Fruit fly (Drosophila melanogaster) whole organism, wandering third instar larva: ENCODE results near the gene CG14270.

Source experiments
- Abd-B ChIP-seq: fragments of >200 bp; optimal IDR thresholded peaks from 2 replicates; lab custom pipeline; 2017; ENCODE audit warnings: missing biosample characterization, missing genetic modification characterization
- CG32264 ChIP-seq: fragments of 200-800 bp; sonication (Bioruptor generic); optimal IDR thresholded peaks from 2 replicates; lab custom pipeline; 2016; ENCODE audit warnings: missing biosample characterization, missing genetic modification characterization
- CG9705 ChIP-seq: fragments of 200-800 bp; sonication (Bioruptor generic); optimal IDR thresholded peaks from 2 replicates; lab custom pipeline; 2018; ENCODE audit warnings: missing biosample characterization, mild to moderate bottlenecking, missing genetic modification characterization
- CrebA ChIP-seq: fragments of 200-800 bp; sonication (Bioruptor generic); optimal IDR thresholded peaks from 2 replicates; lab custom pipeline; 2016; ENCODE audit warnings: missing biosample characterization, mild to moderate bottlenecking, missing genetic modification characterization, borderline replicate concordance
- Dfd ChIP-seq: fragments of >200 bp; optimal IDR thresholded peaks from 2 replicates; lab custom pipeline; 2017; ENCODE audit warnings: missing biosample characterization, missing genetic modification characterization
- Dif ChIP-seq: fragments of 200-275, 200-300 bp; sonication (Bioruptor generic); optimal IDR thresholded peaks from 2 replicates; lab custom pipeline; 2018; ENCODE audit warnings: missing biosample characterization, missing genetic modification characterization; ENCODE audit not compliant: partially characterized antibody
- GATAd ChIP-seq: sonication (Bioruptor generic); optimal IDR thresholded peaks from 2 replicates; lab custom pipeline; 2016; ENCODE audit warnings: missing biosample characterization, missing genetic modification characterization
- HLH106 ChIP-seq: fragments of 200-800 bp; optimal IDR thresholded peaks from 3 replicates; lab custom pipeline; 2019; ENCODE audit warnings: missing biosample characterization, mild to moderate bottlenecking, missing genetic modification characterization, moderate library complexity
- Hnf4 ChIP-seq: fragments of 200-800 bp; sonication (Bioruptor generic); optimal IDR thresholded peaks from 2 replicates; lab custom pipeline; 2016; ENCODE audit warnings: missing biosample characterization, mild to moderate bottlenecking, missing genetic modification characterization
- Hr78 ChIP-seq: fragments of >200 bp; optimal IDR thresholded peaks from 2 replicates; lab custom pipeline; 2017; ENCODE audit warnings: missing biosample characterization, missing genetic modification characterization
- Hr83 ChIP-seq: fragments of 200-300 bp; sonication (Bioruptor generic); optimal IDR thresholded peaks from 2 replicates; lab custom pipeline; 2016; ENCODE audit warnings: missing biosample characterization, mild to moderate bottlenecking, missing genetic modification characterization, moderate library complexity; ENCODE audit not compliant: poor library complexity, severe bottlenecking
- Jra ChIP-seq: sonication (Bioruptor generic); optimal IDR thresholded peaks from 2 replicates; lab custom pipeline; 2016; ENCODE audit warnings: missing biosample characterization, missing genetic modification characterization
- Mio ChIP-seq: sonication (Bioruptor generic); optimal IDR thresholded peaks from 2 replicates; lab custom pipeline; 2016; ENCODE audit warnings: missing biosample characterization, missing genetic modification characterization
- Myc ChIP-seq: fragments of >200 bp; optimal IDR thresholded peaks from 2 replicates; lab custom pipeline; 2017
- N ChIP-seq: fragments of >200 bp; optimal IDR thresholded peaks from 2 replicates; lab custom pipeline; 2018; ENCODE audit warnings: missing biosample characterization, missing external identifiers, missing genetic modification characterization
- OdsH ChIP-seq: fragments of 200-800 bp; sonication (Bioruptor generic); optimal IDR thresholded peaks from 2 replicates; lab custom pipeline; 2016; ENCODE audit warnings: missing biosample characterization, mild to moderate bottlenecking, missing genetic modification characterization
- Rel ChIP-seq, 2 experiments: fragments of 200-800 bp; sonication (Bioruptor generic) in 1 of 2; optimal IDR thresholded peaks; 2 replicates in 1 of 2; 3 replicates in 1 of 2; lab custom pipeline; 2016 to 2019; ENCODE audit warnings: mild to moderate bottlenecking in 2 of 2, missing biosample characterization in 2 of 2, missing genetic modification characterization in 2 of 2, moderate library complexity in 1 of 2
- Sp1 ChIP-seq: fragments of 200-800 bp; sonication (Bioruptor generic); optimal IDR thresholded peaks from 3 replicates; lab custom pipeline; 2019; ENCODE audit warnings: missing biosample characterization, mild to moderate bottlenecking, missing genetic modification characterization, moderate library complexity
- Vsx2 ChIP-seq: fragments of 200-300, 225-300 bp; sonication (Bioruptor generic); optimal IDR thresholded peaks from 2 replicates; lab custom pipeline; 2018; ENCODE audit warnings: missing biosample characterization, missing genetic modification characterization; ENCODE audit not compliant: partially characterized antibody
- br ChIP-seq: fragments of 200-800 bp; sonication (Bioruptor generic); optimal IDR thresholded peaks from 2 replicates; lab custom pipeline; 2016; ENCODE audit warnings: missing biosample characterization, missing genetic modification characterization
- brk ChIP-seq: fragments of 200-800 bp; sonication (Bioruptor generic); optimal IDR thresholded peaks from 2 replicates; lab custom pipeline; 2016; ENCODE audit warnings: missing biosample characterization, mild to moderate bottlenecking, missing genetic modification characterization
- dl ChIP-seq, 2 experiments: fragments of 175-275, 200-275 bp in 1 of 2; fragments of 200-275 bp in 1 of 2; sonication (Bioruptor generic); optimal IDR thresholded peaks; lab custom pipeline; 2018; ENCODE audit warnings: mild to moderate bottlenecking in 2 of 2, missing biosample characterization in 2 of 2, missing genetic modification characterization in 2 of 2, moderate library complexity in 2 of 2; ENCODE audit not compliant: partially characterized antibody in 2 of 2, insufficient read depth in 1 of 2
- dmrt93B ChIP-seq: fragments of 200-800 bp; sonication (Bioruptor generic); optimal IDR thresholded peaks from 2 replicates; lab custom pipeline; 2018; ENCODE audit warnings: missing biosample characterization, mild to moderate bottlenecking, missing genetic modification characterization
- dsf ChIP-seq: sonication (Bioruptor generic); optimal IDR thresholded peaks from 2 replicates; lab custom pipeline; 2016; ENCODE audit warnings: missing biosample characterization, missing genetic modification characterization, borderline replicate concordance
- ey ChIP-seq: fragments of 200-800 bp; sonication (Bioruptor generic); optimal IDR thresholded peaks from 2 replicates; lab custom pipeline; 2016; ENCODE audit warnings: missing biosample characterization, missing genetic modification characterization
- foxo ChIP-seq, 2 experiments: fragments of 200-800 bp; sonication (Bioruptor generic); optimal IDR thresholded peaks; 2 replicates in 1 of 2; 3 replicates in 1 of 2; lab custom pipeline; 2016 to 2017; ENCODE audit warnings: missing biosample characterization in 2 of 2, missing genetic modification characterization in 2 of 2
- fru ChIP-seq: fragments of 200-800 bp; sonication (Bioruptor generic); optimal IDR thresholded peaks from 3 replicates; lab custom pipeline; 2016; ENCODE audit warnings: missing biosample characterization, mild to moderate bottlenecking, missing genetic modification characterization
- h ChIP-seq: fragments of 200-800 bp; sonication (Bioruptor generic); optimal IDR thresholded peaks from 3 replicates; lab custom pipeline; 2016; ENCODE audit warnings: missing biosample characterization, mild to moderate bottlenecking, missing genetic modification characterization
- jim ChIP-seq: fragments of 175-275, 200-325 bp; sonication (Bioruptor generic); optimal IDR thresholded peaks from 2 replicates; lab custom pipeline; 2016; ENCODE audit warnings: missing biosample characterization, mild to moderate bottlenecking, missing genetic modification characterization
- lola ChIP-seq: fragments of >200 bp; optimal IDR thresholded peaks from 2 replicates; lab custom pipeline; 2017; ENCODE audit warnings: missing biosample characterization, missing genetic modification characterization
- pan ChIP-seq: fragments of >200 bp; optimal IDR thresholded peaks from 2 replicates; lab custom pipeline; 2017
- psq ChIP-seq: fragments of 200-800 bp; sonication (Bioruptor generic); optimal IDR thresholded peaks from 3 replicates; lab custom pipeline; 2017; ENCODE audit warnings: missing biosample characterization, mild to moderate bottlenecking, missing genetic modification characterization, moderate library complexity
- rgr ChIP-seq: fragments of 200-800 bp; sonication (Bioruptor generic); optimal IDR thresholded peaks from 3 replicates; lab custom pipeline; 2016; ENCODE audit warnings: missing biosample characterization, mild to moderate bottlenecking, missing genetic modification characterization
- sage ChIP-seq: fragments of 200-800 bp; sonication (Bioruptor generic); optimal IDR thresholded peaks from 2 replicates; lab custom pipeline; 2016; ENCODE audit warnings: missing biosample characterization, mild to moderate bottlenecking, missing genetic modification characterization
- sv ChIP-seq: fragments of 200-800 bp; sonication (Bioruptor generic); optimal IDR thresholded peaks from 3 replicates; lab custom pipeline; 2016; ENCODE audit warnings: missing biosample characterization, missing genetic modification characterization
- tai ChIP-seq: sonication (Bioruptor generic); optimal IDR thresholded peaks from 2 replicates; lab custom pipeline; 2016; ENCODE audit warnings: missing biosample characterization, missing genetic modification characterization
- usp ChIP-seq: fragments of >200 bp; optimal IDR thresholded peaks from 2 replicates; lab custom pipeline; 2017; ENCODE audit warnings: missing biosample characterization, missing genetic modification characterization
- woc ChIP-seq: sonication (Bioruptor generic); optimal IDR thresholded peaks from 2 replicates; lab custom pipeline; 2016; ENCODE audit warnings: missing biosample characterization, mild to moderate bottlenecking, missing genetic modification characterization

Gene CG14270

dm6 chrX:3481034-3481433 is 4.1 kb downstream of the CG14270 start:
- TF ChIP-seq Myc (lab: Kevin White, UChicago): peak; percentile 60
- no peak for TF ChIP-seq psq (GFP tag; lab: Kevin White, UChicago)

DNA sequence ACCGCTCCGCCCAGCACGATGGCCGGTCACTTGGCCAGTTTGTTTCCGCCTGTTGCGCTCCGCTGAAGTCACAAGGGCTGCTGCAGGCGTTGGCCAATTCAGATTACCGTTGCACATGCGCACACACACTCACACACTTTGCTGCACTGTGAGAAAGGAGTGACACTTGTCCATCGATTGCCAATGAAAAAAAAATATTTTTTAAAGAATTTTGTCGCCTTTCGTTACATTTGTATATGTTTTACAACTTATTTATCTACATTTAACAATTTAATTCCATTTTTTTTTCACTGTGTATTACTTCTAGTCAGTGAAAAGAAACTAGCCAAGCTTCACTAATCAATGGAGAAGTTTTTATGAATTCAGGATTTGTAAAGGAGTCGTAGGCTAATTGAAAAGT is 9.2 kb downstream of the CG14270 start:
- TF ChIP-seq rgr (peak; percentile 55), Sp1 (GFP tag; lab: Kevin White, UChicago) (peak; percentile 63), psq (GFP tag; lab: Kevin White, UChicago) (peak; percentile 25), Hnf4 (peak; percentile 56), sv (no peak), HLH106 (tag; lab: Kevin White, UChicago) (peak; percentile 49), N (GFP tag; lab: Kevin White, UChicago) (no peak), sage (peak; percentile 23), CrebA (GFP tag; lab: Kevin White, UChicago) (no peak), ey (GFP tag; lab: Kevin White, UChicago) (peak; percentile 49), OdsH (GFP tag; lab: Kevin White, UChicago) (peak; percentile 27), woc (GFP tag; lab: Kevin White, UChicago) (peak; percentile 31), foxo (GFP tag; optimal IDR thresholded peaks at IDR 0.05; lab: Kevin White, UChicago) (peak in 1 of 2 experiments; percentile 69), fru (GFP tag; lab: Kevin White, UChicago) (peak; percentile 57), dl (GFP tag; optimal IDR thresholded peaks at IDR 0.05; lab: Kevin White, UChicago; ENCODE audit: insufficient read depth in 1 of 2, partially characterized antibody in 2 of 2) (no peak), dmrt93B (GFP tag; lab: Kevin White, UChicago) (peak; percentile 22), br (GFP tag; lab: Kevin White, UChicago) (peak; percentile 31), h (GFP tag; lab: Kevin White, UChicago) (peak; percentile 69), jim (no peak)
- TF ChIP-seq, all 38 proteins: peak for 14

DNA sequence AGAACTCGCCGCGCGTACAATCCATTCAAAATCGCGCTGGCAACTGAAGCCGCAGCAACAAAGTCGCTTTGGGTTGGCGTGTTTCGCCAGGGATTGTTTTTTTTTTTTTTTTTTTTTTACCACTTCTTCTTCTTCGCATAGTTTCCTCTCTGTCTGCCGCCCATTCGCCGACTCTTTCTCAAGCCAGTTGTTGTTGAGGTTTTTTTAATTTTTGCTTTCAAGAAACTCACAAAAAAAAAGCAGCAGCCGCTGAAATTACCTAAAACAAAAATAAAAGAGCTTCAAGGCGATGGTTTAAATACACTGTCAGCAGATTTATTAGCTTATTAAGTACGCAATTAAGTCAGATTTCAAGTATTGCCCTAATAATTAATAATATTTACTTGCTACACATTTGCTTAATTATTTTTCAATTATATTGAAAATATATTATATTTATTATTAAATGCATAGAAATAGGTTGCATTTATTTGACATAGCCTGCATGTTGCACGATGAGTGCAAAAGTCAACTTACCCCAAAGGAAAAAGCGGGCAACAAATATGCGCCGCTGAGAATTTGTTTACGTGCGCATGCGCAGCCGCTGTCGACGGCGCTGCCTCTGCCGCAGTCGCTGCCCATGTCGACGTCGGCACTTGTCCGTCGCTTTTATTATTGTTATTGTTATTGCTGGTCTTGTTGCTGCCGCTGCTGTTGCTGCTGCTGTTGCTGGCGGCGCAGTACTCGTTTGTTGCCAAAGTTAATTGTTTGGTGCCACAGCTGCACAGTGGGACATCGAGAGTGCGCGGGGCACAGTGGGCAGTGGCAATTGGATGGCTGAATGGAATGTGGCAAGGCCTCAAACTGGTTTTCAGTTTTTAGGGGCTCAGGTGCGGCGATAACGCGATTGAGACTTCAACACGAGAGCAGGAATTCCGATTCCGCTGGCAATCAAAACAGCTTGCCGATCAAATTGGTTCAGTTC is 10.4 kb downstream of the CG14270 start, which contains the start of gene CG12206:
TSS of gene CG12206 (minus strand) at position 49 of the 964 bp plus-strand sequence.
- TF ChIP-seq Jra (no peak), foxo (GFP tag; optimal IDR thresholded peaks at IDR 0.05; lab: Kevin White, UChicago) (peak in 1 of 2 experiments; percentile 60), jim (peak; percentile 60), Abd-B (GFP tag; lab: Kevin White, UChicago) (no peak), psq (GFP tag; lab: Kevin White, UChicago) (peak; percentile 61), Dif (GFP tag; lab: Kevin White, UChicago) (peak; percentile 70), Dfd (GFP tag; lab: Kevin White, UChicago) (peak; percentile 47), Mio (GFP tag; lab: Kevin White, UChicago) (no peak), fru (GFP tag; lab: Kevin White, UChicago) (peak; percentile 35), dmrt93B (GFP tag; lab: Kevin White, UChicago) (peak; percentile 61), HLH106 (tag; lab: Kevin White, UChicago) (peak; percentile 87), Myc (lab: Kevin White, UChicago) (no peak), GATAd (GFP tag; lab: Kevin White, UChicago) (no peak), CG32264 (GFP tag; lab: Kevin White, UChicago) (no peak), brk (no peak), br (GFP tag; lab: Kevin White, UChicago) (no peak), Rel (GFP tag; optimal IDR thresholded peaks at IDR 0.05; lab: Kevin White, UChicago) (no peak), Rel (tag; optimal IDR thresholded peaks at IDR 0.05; lab: Kevin White, UChicago) (peak; percentile 49), Vsx2 (no peak), lola (GFP tag; lab: Kevin White, UChicago) (no peak), dsf (GFP tag; lab: Kevin White, UChicago) (no peak), Sp1 (GFP tag; lab: Kevin White, UChicago) (peak; percentile 89), dl (GFP tag; optimal IDR thresholded peaks at IDR 0.05; lab: Kevin White, UChicago; ENCODE audit: insufficient read depth in 1 of 2, partially characterized antibody in 2 of 2) (no peak), Hr83 (GFP tag; lab: Kevin White, UChicago) (no peak), Hr78 (GFP tag; lab: Kevin White, UChicago) (no peak), h (GFP tag; lab: Kevin White, UChicago) (peak; percentile 38), Hnf4 (no peak), CG9705 (GFP tag; lab: Kevin White, UChicago) (peak; percentile 56), sv (no peak), ey (GFP tag; lab: Kevin White, UChicago) (no peak), pan (lab: Kevin White, UChicago) (no peak), N (GFP tag; lab: Kevin White, UChicago) (no peak), CrebA (GFP tag; lab: Kevin White, UChicago) (no peak), OdsH (GFP tag; lab: Kevin White, UChicago) (no peak), usp (GFP tag; lab: Kevin White, UChicago) (no peak), rgr (peak; percentile 49), tai (GFP tag; lab: Kevin White, UChicago) (no peak), sage (no peak), woc (GFP tag; lab: Kevin White, UChicago) (peak; percentile 65)
- TF ChIP-seq, all 38 proteins: peak for 14
